Fruit fly (Drosophila melanogaster): ENCODE results near the gene CG14610.

CG14610 gene

dm6 chr3R:7124109-7124639 is 19.9 kb downstream of the CG14610 start, which contains the start of the genes Alh and CG10098 (continued):
- peak; percentile 56; the same call in 1 of the 2 replicates for TF ChIP-seq danr (GFP tag; IDR thresholded peaks at IDR 0.05)
- peak; percentile 86 for TF ChIP-seq Ssrp (tag; optimal IDR thresholded peaks at IDR 0.05)
- TF ChIP-seq CG4424 (GFP tag; optimal IDR thresholded peaks at IDR 0.05): peak; percentile 90
- TF ChIP-seq CG11560 (tag; IDR thresholded peaks at IDR 0.05): peak; percentile 58; the same call in 2 of the 3 replicates
- no peak for TF ChIP-seq h (optimal IDR thresholded peaks at IDR 0.05)
- TF ChIP-seq CG1603 (tag; optimal IDR thresholded peaks at IDR 0.05): peak; percentile 55
- TF ChIP-seq CG1233 (GFP tag; optimal IDR thresholded peaks at IDR 0.05): peak; percentile 74
- peak; percentile 85 for TF ChIP-seq Dll (GFP tag; IDR thresholded peaks at IDR 0.05; ENCODE audit: partially characterized antibody)
- TF ChIP-seq CG6683 (GFP tag; optimal IDR thresholded peaks at IDR 0.05): peak; percentile 44
- peak; percentile 84 for TF ChIP-seq CG7839 (tag; optimal IDR thresholded peaks at IDR 0.05)
- peak; percentile 61; the same call in 2 of the 3 replicates for TF ChIP-seq zen2 (GFP tag; IDR thresholded peaks at IDR 0.05; ENCODE audit: partially characterized antibody)
- peak; percentile 57 for TF ChIP-seq gsb-n (tag; optimal IDR thresholded peaks at IDR 0.05)
- peak; percentile 70 for TF ChIP-seq HLH4C (GFP tag; IDR thresholded peaks at IDR 0.05; ENCODE audit: partially characterized antibody)
- TF ChIP-seq Myb (GFP tag; optimal IDR thresholded peaks at IDR 0.05): peak; percentile 76
- peak; percentile 87 for TF ChIP-seq ken (GFP tag; IDR thresholded peaks at IDR 0.05)
- TF ChIP-seq Opbp (GFP tag; IDR thresholded peaks at IDR 0.05; ENCODE audit: partially characterized antibody): peak; percentile 79
- TF ChIP-seq slou (GFP tag; optimal IDR thresholded peaks at IDR 0.05): peak; percentile 72
- peak; percentile 85 for TF ChIP-seq CG2712 (tag; optimal IDR thresholded peaks at IDR 0.05)
- no peak for TF ChIP-seq CG2199 (GFP tag; IDR thresholded peaks at IDR 0.05)
- TF ChIP-seq CG12942 (GFP tag; optimal IDR thresholded peaks at IDR 0.05): peak; percentile 89
- peak; percentile 59; the same call in 1 of the 2 replicates for TF ChIP-seq sens-2 (GFP tag; IDR thresholded peaks at IDR 0.05)
- TF ChIP-seq CG2129 (GFP tag; IDR thresholded peaks at IDR 0.05; ENCODE audit: partially characterized antibody): peak; percentile 64
- peak; percentile 47 for TF ChIP-seq YL-1 (GFP tag; optimal IDR thresholded peaks at IDR 0.05)
- TF ChIP-seq al (GFP tag; IDR thresholded peaks at IDR 0.05): peak; percentile 80
- peak; percentile 68 for TF ChIP-seq bbx (GFP tag; IDR thresholded peaks at IDR 0.05; ENCODE audit: partially characterized antibody)
- TF ChIP-seq CG3065 (GFP tag; optimal IDR thresholded peaks at IDR 0.05): peak; percentile 48
- peak; percentile 80 for TF ChIP-seq Dek (tag; optimal IDR thresholded peaks at IDR 0.05)
- TF ChIP-seq amos (GFP tag; IDR thresholded peaks at IDR 0.05; ENCODE audit: partially characterized antibody): peak; percentile 75
- peak; percentile 93 for TF ChIP-seq Xbp1 (GFP tag; optimal IDR thresholded peaks at IDR 0.05)
- TF ChIP-seq Med (GFP tag): peak; percentile 96
- peak; percentile 79 for TF ChIP-seq bcd (GFP tag; optimal IDR thresholded peaks at IDR 0.05)
- TF ChIP-seq Dip2 (GFP tag; IDR thresholded peaks at IDR 0.05): no peak
- peak; percentile 88 for TF ChIP-seq Hr3 (GFP tag; optimal IDR thresholded peaks at IDR 0.05)
- peak; percentile 51 for TF ChIP-seq exex (tag; optimal IDR thresholded peaks at IDR 0.05)
- TF ChIP-seq MBD-R2 (GFP tag; IDR thresholded peaks at IDR 0.05): peak; percentile 75
- no peak for TF ChIP-seq eve (GFP tag; optimal IDR thresholded peaks at IDR 0.05)
- TF ChIP-seq Asciz (GFP tag; optimal IDR thresholded peaks at IDR 0.05): peak; percentile 60
- peak; percentile 75 for TF ChIP-seq pb (GFP tag; optimal IDR thresholded peaks at IDR 0.05)
- peak; percentile 92 for TF ChIP-seq bab2 (GFP tag; optimal IDR thresholded peaks at IDR 0.05)
- peak; percentile 84 for TF ChIP-seq Hmr (GFP tag; optimal IDR thresholded peaks at IDR 0.05)
- TF ChIP-seq CHES-1-like (GFP tag; optimal IDR thresholded peaks at IDR 0.05): peak; percentile 53
- TF ChIP-seq tgo (GFP tag; IDR thresholded peaks at IDR 0.05): peak; percentile 78
- TF ChIP-seq CG1529 (GFP tag; optimal IDR thresholded peaks at IDR 0.05): peak; percentile 62
- peak; percentile 91 for TF ChIP-seq CG9817 (tag; optimal IDR thresholded peaks at IDR 0.05)
- peak; percentile 80 for TF ChIP-seq sob (GFP tag; IDR thresholded peaks at IDR 0.05)
- TF ChIP-seq CG30020 (tag; optimal IDR thresholded peaks at IDR 0.05): peak; percentile 73
- TF ChIP-seq cg (GFP tag; optimal IDR thresholded peaks at IDR 0.05): peak; percentile 9
- TF ChIP-seq CG10654 (GFP tag; optimal IDR thresholded peaks at IDR 0.05): peak; percentile 82
- TF ChIP-seq btn (GFP tag; optimal IDR thresholded peaks at IDR 0.05): peak; percentile 47
- TF ChIP-seq gce (GFP tag; IDR thresholded peaks at IDR 0.05): 0 out of 3 replicates have a peak, but pooled peaks have one; percentile 54
